Fruit fly (Drosophila melanogaster): ENCODE measurements around the gene CG13692.
A peak's percentile ranks its signal among the peaks of the same experiment; 100 is the strongest.

Gene CG13692

dm6 chr2L:425491-425890, 3.9 kb downstream of the CG13692 start (continued):
- TF ChIP-seq Poxn (GFP tag; IDR thresholded peaks at IDR 0.05) = no peak
- no peak for TF ChIP-seq tup (GFP tag; optimal IDR thresholded peaks at IDR 0.05)
- TF ChIP-seq otp (GFP tag; IDR thresholded peaks at IDR 0.05) = no peak
- peak; percentile 21 for TF ChIP-seq salm (tag; optimal IDR thresholded peaks at IDR 0.05)
- peak; percentile 56 for TF ChIP-seq CG6813 (GFP tag; optimal IDR thresholded peaks at IDR 0.05)
- TF ChIP-seq Abd-B (GFP tag; optimal IDR thresholded peaks at IDR 0.05) = no peak
- TF ChIP-seq h (optimal IDR thresholded peaks at IDR 0.05) = no peak
- no peak for TF ChIP-seq CG4360 (GFP tag; IDR thresholded peaks at IDR 0.05)
- TF ChIP-seq CG15073 (GFP tag; optimal IDR thresholded peaks at IDR 0.05) = no peak
- no peak for TF ChIP-seq trh (GFP tag; optimal IDR thresholded peaks at IDR 0.05)
- peak; percentile 1 for TF ChIP-seq exex (tag; optimal IDR thresholded peaks at IDR 0.05)
- TF ChIP-seq CG11695 (GFP tag; IDR thresholded peaks at IDR 0.05) = no peak
- no peak for TF ChIP-seq al (GFP tag; IDR thresholded peaks at IDR 0.05)
- peak; percentile 1 for TF ChIP-seq CG7839 (tag; optimal IDR thresholded peaks at IDR 0.05)
- TF ChIP-seq Gsc (GFP tag; IDR thresholded peaks at IDR 0.05) = no peak
- TF ChIP-seq pfk (GFP tag; optimal IDR thresholded peaks at IDR 0.05) = no peak
- TF ChIP-seq BEAF-32 (GFP tag; optimal IDR thresholded peaks at IDR 0.05) = no peak
- TF ChIP-seq CG4707 (GFP tag; optimal IDR thresholded peaks at IDR 0.05) = no peak
- no peak for TF ChIP-seq C15 (GFP tag; IDR thresholded peaks at IDR 0.05)
- TF ChIP-seq cad (GFP tag; optimal IDR thresholded peaks at IDR 0.05) = no peak
- peak; percentile 30 for TF ChIP-seq CG18599 (GFP tag; optimal IDR thresholded peaks at IDR 0.05)
- TF ChIP-seq CG17328 (GFP tag; IDR thresholded peaks at IDR 0.05) = no peak
- TF ChIP-seq CG34422 (GFP tag; IDR thresholded peaks at IDR 0.05) = no peak
- TF ChIP-seq CG1233 (GFP tag; optimal IDR thresholded peaks at IDR 0.05) = no peak

DNA sequence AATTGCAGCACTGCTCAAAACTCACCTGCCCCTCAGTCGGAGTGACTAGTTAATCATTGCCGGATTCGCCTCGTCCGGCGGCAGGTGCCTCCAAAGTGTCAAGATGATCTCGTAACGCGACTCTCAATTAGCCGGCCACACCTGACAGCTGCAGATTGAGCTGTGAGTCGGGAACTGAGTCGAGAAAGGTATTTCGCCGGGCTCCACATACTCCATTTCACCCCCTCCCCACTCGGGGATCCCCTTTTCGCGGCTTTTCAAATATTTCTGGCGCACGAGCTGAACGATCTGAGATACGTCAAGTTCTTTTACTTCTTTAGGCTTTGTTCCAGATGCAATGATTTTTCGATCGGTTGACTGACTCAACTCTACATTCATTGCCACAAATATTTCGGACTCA, 4.9 kb downstream of the CG13692 start:
- TF ChIP-seq Adf1 (GFP tag; IDR thresholded peaks at IDR 0.05) (no peak), H15 (GFP tag; IDR thresholded peaks at IDR 0.05) (no peak), CG15073 (GFP tag; optimal IDR thresholded peaks at IDR 0.05) (no peak), CG13624 (GFP tag; optimal IDR thresholded peaks at IDR 0.05) (no peak), lov (optimal IDR thresholded peaks at IDR 0.05) (no peak), lov (GFP tag; IDR thresholded peaks at IDR 0.05) (no peak), pum (GFP tag; optimal IDR thresholded peaks at IDR 0.05) (no peak), Med (GFP tag) (peak; percentile 17)

DNA sequence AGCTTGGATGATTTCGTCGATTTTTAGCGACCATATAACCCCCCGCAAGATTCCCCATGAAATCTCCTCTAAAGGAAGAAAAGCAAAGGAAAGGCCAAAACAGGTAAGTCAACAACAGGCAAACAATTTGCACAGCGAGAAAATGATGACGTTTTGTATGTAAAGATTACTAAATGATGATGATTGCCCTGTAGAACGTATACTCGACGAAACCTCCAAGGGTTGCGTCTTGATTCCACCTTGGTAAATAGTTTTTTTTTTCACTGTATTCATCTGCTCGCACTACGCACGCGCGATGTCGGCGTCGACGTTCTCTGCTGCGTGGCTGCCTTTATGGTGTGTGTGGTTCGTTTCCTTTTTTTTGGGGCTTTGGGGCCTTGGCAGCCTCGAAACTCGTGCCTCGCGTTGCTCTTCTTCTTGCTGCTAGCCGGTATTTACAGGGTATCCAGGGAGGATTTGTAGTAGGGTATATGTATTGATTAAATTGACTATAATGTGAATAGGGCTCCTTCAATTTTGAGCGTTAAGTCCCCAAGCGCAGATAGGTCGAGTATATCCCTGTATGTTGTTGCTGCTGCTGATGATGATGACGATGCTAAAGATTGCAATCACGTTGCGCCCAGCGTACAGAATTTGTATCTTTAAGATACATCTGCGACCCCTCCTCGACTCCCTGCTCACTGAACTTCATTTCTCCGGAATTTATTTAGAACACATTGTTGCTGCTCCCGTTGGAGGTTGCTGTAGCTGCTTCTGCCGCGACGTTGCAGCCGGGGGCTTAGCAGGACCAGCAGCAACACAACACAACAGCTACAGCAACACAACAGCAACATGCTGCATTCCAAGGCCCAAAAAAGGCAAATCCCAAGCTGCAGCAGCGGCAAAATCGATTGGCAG, 6.0 kb downstream of the CG13692 start:
- no peak for TF ChIP-seq pnt (GFP tag; optimal IDR thresholded peaks at IDR 0.05)
- TF ChIP-seq jumu (GFP tag; optimal IDR thresholded peaks at IDR 0.05) = peak; percentile 23
- no peak for TF ChIP-seq tll (GFP tag; optimal IDR thresholded peaks at IDR 0.05)
- no peak for TF ChIP-seq Aef1 (GFP tag; IDR thresholded peaks at IDR 0.05)
- no peak for TF ChIP-seq Mes4 (GFP tag; optimal IDR thresholded peaks at IDR 0.05)
- no peak for TF ChIP-seq CG31388 (GFP tag; optimal IDR thresholded peaks at IDR 0.05)
- TF ChIP-seq CG11398 (GFP tag; optimal IDR thresholded peaks at IDR 0.05) = no peak
- TF ChIP-seq fd3F (GFP tag; optimal IDR thresholded peaks at IDR 0.05) = no peak
- no peak for TF ChIP-seq Six4 (GFP tag; optimal IDR thresholded peaks at IDR 0.05)
- no peak for TF ChIP-seq jing (GFP tag; optimal IDR thresholded peaks at IDR 0.05)
- no peak for TF ChIP-seq D19B (GFP tag; optimal IDR thresholded peaks at IDR 0.05)
- TF ChIP-seq pzg (GFP tag; optimal IDR thresholded peaks at IDR 0.05) = no peak
- no peak for TF ChIP-seq CG12744 (GFP tag; optimal IDR thresholded peaks at IDR 0.05)
- no peak for TF ChIP-seq Dip2 (GFP tag; IDR thresholded peaks at IDR 0.05)
- no peak for TF ChIP-seq CG1529 (GFP tag; optimal IDR thresholded peaks at IDR 0.05)
- peak; percentile 76 for TF ChIP-seq sens (GFP tag)
- peak; percentile 18 for TF ChIP-seq CG30431 (GFP tag; optimal IDR thresholded peaks at IDR 0.05)
- TF ChIP-seq ci (GFP tag; IDR thresholded peaks at IDR 0.05) = peak; percentile 66; the same call in 1 of the 3 replicates
- peak; percentile 41 for TF ChIP-seq CG1603 (tag; optimal IDR thresholded peaks at IDR 0.05)
- no peak for TF ChIP-seq Taf1 (GFP tag; IDR thresholded peaks at IDR 0.05)

Measured in whole organism, embryonic.